Worm (Caenorhabditis elegans) whole organism, young adult: ENCODE results near the gene arid-1.

ENCODE experiments used
- F33H1.4 ChIP-seq: fragments of 200-800 bp; sonication (Bioruptor generic); IDR thresholded peaks from 2 replicates; pipeline ENCODE4 v1.3.6; 2022; ENCODE audit warnings: missing genetic modification reagents, missing genetic modification characterization, missing compliant biosample characterization
- F55B11.4 ChIP-seq: sonication (generic microtip); optimal IDR thresholded peaks from 2 replicates; lab custom pipeline; 2016; ENCODE audit warnings: missing compliant biosample characterization, missing genetic modification characterization, borderline replicate concordance; ENCODE audit not compliant: insufficient read depth
- akir-1 ChIP-seq: fragments of 200-800 bp; sonication (Bioruptor generic); optimal IDR thresholded peaks from 2 replicates; lab custom pipeline; 2018; ENCODE audit warnings: mild to moderate bottlenecking, missing genetic modification characterization, moderate library complexity, missing compliant biosample characterization
- dpl-1 ChIP-seq: fragments of 150-350 bp; optimal IDR thresholded peaks from 2 replicates; lab custom pipeline; 2014; ENCODE audit warnings: missing biosample characterization, missing genetic modification reagents, missing genetic modification characterization
- egrh-3 ChIP-seq: fragments of 200-800 bp; sonication (Bioruptor generic); IDR thresholded peaks from 2 replicates; pipeline ENCODE4 v1.3.6; 2022; ENCODE audit warnings: missing genetic modification reagents, missing genetic modification characterization, missing compliant biosample characterization
- fkh-3 ChIP-seq: sonication (generic microtip); optimal IDR thresholded peaks from 2 replicates; lab custom pipeline; 2016; ENCODE audit warnings: mild to moderate bottlenecking, missing genetic modification characterization, missing compliant biosample characterization
- him-1 ChIP-seq: sonication (generic microtip); optimal IDR thresholded peaks from 2 replicates; lab custom pipeline; 2016; ENCODE audit warnings: missing genotype, missing genetic modification reagents, missing genetic modification characterization, missing compliant biosample characterization
- madf-6 ChIP-seq: fragments of 200-800 bp; sonication (Bioruptor generic); IDR thresholded peaks from 2 replicates; pipeline ENCODE4 v1.3.6; 2022; ENCODE audit warnings: missing genetic modification reagents, missing genetic modification characterization, missing compliant biosample characterization

ce11 chrV:137667-138066 lies 48.3 kb upstream of the arid-1 start:
- TF ChIP-seq akir-1 (GFP tag; lab: Kevin White, UChicago) (no peak), madf-6 (GFP tag; lab: Robert Waterston, UW) (no peak), him-1 (no peak), fkh-3 (tag; lab: Kevin White, UChicago) (no peak), F55B11.4 (tag; lab: Kevin White, UChicago) (no peak), dpl-1 (GFP tag; lab: Kevin White, UChicago) (no peak), F33H1.4 (GFP tag; lab: Robert Waterston, UW) (no peak), egrh-3 (GFP tag; lab: Robert Waterston, UW) (no peak)
